Worm (Caenorhabditis elegans): ENCODE data around the gene oac-14.

The oac-14 gene

DNA sequence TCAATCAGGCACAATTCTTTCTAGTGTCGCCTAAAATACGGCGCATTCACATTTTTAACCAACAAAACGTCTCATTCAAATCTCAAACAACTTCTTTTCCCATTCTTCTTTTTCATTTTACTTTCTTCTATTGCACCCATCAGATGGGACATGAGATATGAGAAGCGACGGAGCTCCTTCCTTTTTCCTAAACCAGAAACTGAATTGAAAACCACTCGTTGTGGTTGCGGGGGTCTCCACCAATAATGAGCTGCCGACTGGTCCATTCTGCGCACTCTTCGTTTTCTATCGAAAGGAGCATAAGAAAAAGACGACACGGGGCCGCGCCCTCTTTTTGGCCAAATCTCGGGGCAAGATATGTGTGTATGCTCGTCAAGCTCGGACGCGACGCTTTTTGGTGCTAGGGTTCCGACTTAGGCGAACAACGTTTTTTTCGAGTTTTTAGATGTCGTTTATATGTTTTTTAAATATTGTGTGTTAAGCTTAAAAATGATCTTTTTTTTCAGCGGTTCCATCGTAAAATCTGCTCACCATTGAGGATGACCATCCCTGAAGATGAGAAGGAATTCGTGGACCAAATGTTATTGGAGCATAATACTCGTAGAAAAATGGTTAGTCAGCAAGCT lies 12.6 kb upstream of the oac-14 start, which contains the start of gene F09B9.5:
F09B9.5 (plus strand) TSS at position 501 of the 626 bp plus-strand sequence.
- TF ChIP-seq snpc-4 (tag; optimal IDR thresholded peaks at IDR 0.05): no peak
- TF ChIP-seq ces-1 (GFP tag; optimal IDR thresholded peaks at IDR 0.05): peak; percentile 89
- no peak for TF ChIP-seq hlh-1 (tag; optimal IDR thresholded peaks at IDR 0.05)
- no peak for TF ChIP-seq nhr-12 (tag; optimal IDR thresholded peaks at IDR 0.05)

ce11 chrX:10150918-10151317 lies 9.1 kb upstream of the oac-14 start:
- peak; percentile 98 for TF ChIP-seq ces-1 (GFP tag; optimal IDR thresholded peaks at IDR 0.05)
- TF ChIP-seq lsy-2 (tag; optimal IDR thresholded peaks at IDR 0.05): no peak
- TF ChIP-seq nhr-76 (tag; optimal IDR thresholded peaks at IDR 0.05): no peak

- TF ChIP-seq blmp-1 (tag; optimal IDR thresholded peaks at IDR 0.05) (no peak), M03D4.4 (tag; optimal IDR thresholded peaks at IDR 0.05) (no peak), lin-13 (tag; optimal IDR thresholded peaks at IDR 0.05) (no peak), hlh-1 (tag; optimal IDR thresholded peaks at IDR 0.05) (no peak), drap-1 (GFP tag; optimal IDR thresholded peaks at IDR 0.05) (no peak), ces-1 (GFP tag; optimal IDR thresholded peaks at IDR 0.05) (peak; percentile 27), nhr-237 (tag; optimal IDR thresholded peaks at IDR 0.05) (peak; percentile 3), pha-4 (tag; optimal IDR thresholded peaks at IDR 0.05) (peak; percentile 75), flh-1 (GFP tag; optimal IDR thresholded peaks at IDR 0.05) (no peak), unc-62 (GFP tag; optimal IDR thresholded peaks at IDR 0.05) (peak; percentile 28), nhr-12 (tag; optimal IDR thresholded peaks at IDR 0.05) (no peak), cnd-1 (tag; optimal IDR thresholded peaks at IDR 0.05) (peak; percentile 72), snpc-4 (tag; optimal IDR thresholded peaks at IDR 0.05) (no peak), sem-2 (GFP tag; optimal IDR thresholded peaks at IDR 0.05) (no peak), sptf-1 (tag; optimal IDR thresholded peaks at IDR 0.05) (peak; percentile 13), ham-2 (GFP tag; optimal IDR thresholded peaks at IDR 0.05) (no peak), ceh-39 (tag; optimal IDR thresholded peaks at IDR 0.05) (no peak), ceh-83 (GFP tag; optimal IDR thresholded peaks at IDR 0.05) (peak; percentile 14)
Measured at ce11 chrX:10148235-10148872, 6.5 kb upstream of the oac-14 start.

- TF ChIP-seq cnd-1 (tag; optimal IDR thresholded peaks at IDR 0.05) (no peak), zip-8 (tag; optimal IDR thresholded peaks at IDR 0.05) (no peak), lin-13 (tag; optimal IDR thresholded peaks at IDR 0.05) (no peak), M03D4.4 (tag; optimal IDR thresholded peaks at IDR 0.05) (no peak), nhr-237 (tag; optimal IDR thresholded peaks at IDR 0.05) (no peak), unc-39 (tag; optimal IDR thresholded peaks at IDR 0.05) (no peak), unc-62 (GFP tag; optimal IDR thresholded peaks at IDR 0.05) (peak; percentile 45), drap-1 (GFP tag; optimal IDR thresholded peaks at IDR 0.05) (no peak)
Measured at ce11 chrX:10147236-10147635, 5.4 kb upstream of the oac-14 start.

DNA sequence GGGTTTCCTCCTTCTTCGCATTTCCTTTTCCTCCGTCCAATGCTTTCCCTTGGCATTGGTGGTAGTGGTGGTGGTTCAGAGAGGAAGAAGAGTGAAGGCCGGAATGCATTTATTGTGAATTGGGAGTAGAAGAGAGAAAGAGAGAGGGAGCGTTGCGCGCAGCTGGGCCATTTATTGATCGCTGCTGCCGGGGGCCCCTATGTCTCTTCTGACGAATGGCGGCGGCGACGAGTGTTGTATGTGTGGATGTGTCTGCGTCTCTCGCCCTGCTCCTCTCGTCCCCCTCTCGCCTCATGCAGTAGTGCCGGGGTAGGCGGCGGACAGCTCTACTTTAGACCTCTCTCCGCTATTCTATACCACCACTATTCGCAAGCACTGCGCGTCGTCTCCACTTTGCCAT lies 4.8 kb upstream of the oac-14 start, which contains the start of gene unc-115:
unc-115 (plus strand) TSS at position 301 of the 400 bp plus-strand sequence.
- TF ChIP-seq unc-39 (tag; optimal IDR thresholded peaks at IDR 0.05) (peak; percentile 34), blmp-1 (tag; optimal IDR thresholded peaks at IDR 0.05) (peak; percentile 33), pha-4 (tag; optimal IDR thresholded peaks at IDR 0.05) (peak; percentile 85), mep-1 (tag; optimal IDR thresholded peaks at IDR 0.05) (peak; percentile 72), nhr-237 (tag; optimal IDR thresholded peaks at IDR 0.05) (no peak), sptf-1 (tag; optimal IDR thresholded peaks at IDR 0.05) (peak; percentile 81), snpc-4 (tag; optimal IDR thresholded peaks at IDR 0.05) (no peak), unc-120 (tag; optimal IDR thresholded peaks at IDR 0.05; ENCODE audit: poor library complexity, severe bottlenecking) (peak; percentile 89), lin-32 (GFP tag; optimal IDR thresholded peaks at IDR 0.05) (peak; percentile 47), tbx-8 (GFP tag; optimal IDR thresholded peaks at IDR 0.05) (no peak), lsy-2 (tag; optimal IDR thresholded peaks at IDR 0.05) (peak; percentile 47), elt-1 (tag; optimal IDR thresholded peaks at IDR 0.05; ENCODE audit: borderline replicate concordance, insufficient read depth) (peak; percentile 2), ceh-39 (tag; optimal IDR thresholded peaks at IDR 0.05) (no peak), mab-5 (tag; optimal IDR thresholded peaks at IDR 0.05) (no peak), nhr-28 (tag; optimal IDR thresholded peaks at IDR 0.05) (no peak), ceh-43 (GFP tag; optimal IDR thresholded peaks at IDR 0.05) (peak; percentile 20), zip-8 (tag; optimal IDR thresholded peaks at IDR 0.05) (no peak), lin-13 (tag; optimal IDR thresholded peaks at IDR 0.05) (no peak), ztf-11 (tag; optimal IDR thresholded peaks at IDR 0.05) (peak; percentile 74), M03D4.4 (tag; optimal IDR thresholded peaks at IDR 0.05) (peak; percentile 63), nhr-12 (tag; optimal IDR thresholded peaks at IDR 0.05) (no peak), nhr-2 (tag; optimal IDR thresholded peaks at IDR 0.05) (no peak), ham-2 (GFP tag; optimal IDR thresholded peaks at IDR 0.05) (peak; percentile 82), bed-3 (GFP tag; optimal IDR thresholded peaks at IDR 0.05) (no peak), flh-1 (GFP tag; optimal IDR thresholded peaks at IDR 0.05) (no peak), mls-2 (tag; optimal IDR thresholded peaks at IDR 0.05) (peak; percentile 93), sem-2 (GFP tag; optimal IDR thresholded peaks at IDR 0.05) (no peak), nhr-76 (tag; optimal IDR thresholded peaks at IDR 0.05) (no peak), ceh-83 (GFP tag; optimal IDR thresholded peaks at IDR 0.05) (no peak), drap-1 (GFP tag; optimal IDR thresholded peaks at IDR 0.05) (peak; percentile 65), unc-62 (GFP tag; optimal IDR thresholded peaks at IDR 0.05) (peak; percentile 95), ces-1 (GFP tag; optimal IDR thresholded peaks at IDR 0.05) (peak; percentile 97), cnd-1 (tag; optimal IDR thresholded peaks at IDR 0.05) (peak; percentile 77), elt-3 (tag; optimal IDR thresholded peaks at IDR 0.05) (no peak), hlh-1 (tag; optimal IDR thresholded peaks at IDR 0.05) (peak; percentile 3)
